Worm (Caenorhabditis elegans): ENCODE results near the gene Y57A10A.24.

ce11 chrII:12204617-12205016 lies 38.1 kb upstream of the Y57A10A.24 start:
- TF ChIP-seq ceh-2 (tag; optimal IDR thresholded peaks at IDR 0.05), result no peak
- no peak for TF ChIP-seq K02D7.2 (tag; optimal IDR thresholded peaks at IDR 0.05)

Data from whole organism, late embryonic.